Worm (Caenorhabditis elegans): ENCODE measurements around the gene klp-6.

ce11 chrIII:5010723-5011122 lies 20.0 kb upstream of the klp-6 start:
- TF ChIP-seq ztf-11 (tag; optimal IDR thresholded peaks at IDR 0.05) = no peak
- no peak for TF ChIP-seq nhr-76 (tag; optimal IDR thresholded peaks at IDR 0.05)
- TF ChIP-seq lin-14 (GFP tag; optimal IDR thresholded peaks at IDR 0.05) = no peak
- no peak for TF ChIP-seq fkh-10 (GFP tag; optimal IDR thresholded peaks at IDR 0.05)
- no peak for TF ChIP-seq mep-1 (tag; optimal IDR thresholded peaks at IDR 0.05)
- no peak for TF ChIP-seq unc-62 (GFP tag; optimal IDR thresholded peaks at IDR 0.05)
- no peak for TF ChIP-seq nhr-237 (tag; optimal IDR thresholded peaks at IDR 0.05)
- no peak for TF ChIP-seq skn-1 (tag; optimal IDR thresholded peaks at IDR 0.05)
- TF ChIP-seq aly-2 (tag; optimal IDR thresholded peaks at IDR 0.05) = no peak
- TF ChIP-seq fos-1 (tag; optimal IDR thresholded peaks at IDR 0.05) = no peak
- no peak for TF ChIP-seq elt-2 (tag; optimal IDR thresholded peaks at IDR 0.05)
